Worm (Caenorhabditis elegans) whole organism, L4 larva: ENCODE measurements around the gene nrfl-1.

Source experiments
- F37D6.2 ChIP-seq: sonication (generic microtip); optimal IDR thresholded peaks from 2 replicates; lab custom pipeline; 2016; ENCODE audit warnings: mild to moderate bottlenecking, missing genetic modification characterization, missing compliant biosample characterization
- T20F7.1 ChIP-seq: fragments of 200-800 bp; sonication (Bioruptor generic); optimal IDR thresholded peaks from 2 replicates; lab custom pipeline; 2018; ENCODE audit warnings: mild to moderate bottlenecking, missing genetic modification characterization, missing compliant biosample characterization
- T26A8.4 ChIP-seq: fragments of 200-800 bp; sonication (Bioruptor generic); IDR thresholded peaks from 2 replicates; pipeline ENCODE4 v1.3.6; 2022; ENCODE audit warnings: missing genetic modification characterization, missing compliant biosample characterization
- Y5F2A.4 ChIP-seq: fragments of 200-800 bp; sonication (Bioruptor generic); optimal IDR thresholded peaks from 2 replicates; lab custom pipeline; 2018; ENCODE audit warnings: mild to moderate bottlenecking, missing genetic modification characterization, missing compliant biosample characterization
- ZK337.2 ChIP-seq: fragments of 200-800 bp; sonication (Bioruptor generic); IDR thresholded peaks from 2 replicates; pipeline ENCODE4 v1.3.6; 2022; ENCODE audit warnings: missing genetic modification reagents, missing genetic modification characterization, missing compliant biosample characterization
- ZK546.5 ChIP-seq, 2 experiments: sonication (generic microtip); optimal IDR thresholded peaks; 2 replicates each; lab custom pipeline; 2017; ENCODE audit warnings: missing biosample characterization in 2 of 2, missing genetic modification characterization in 2 of 2
- aha-1 ChIP-seq: fragments of 150-350 bp; peaks from one replicate; lab custom pipeline; 2014; ENCODE audit warnings: missing biosample characterization, missing genetic modification characterization
- ama-1 ChIP-seq: fragments of 150-350 bp; optimal IDR thresholded peaks from 2 replicates; lab custom pipeline; 2014; ENCODE audit warnings: inconsistent platforms, mixed read lengths
- arid-1 ChIP-seq: fragments of 200-800 bp; sonication (Bioruptor generic); conservative IDR thresholded peaks from 2 replicates; pipeline ENCODE4 v1.3.6; 2022; ENCODE audit warnings: missing genetic modification reagents, missing genetic modification characterization, missing compliant biosample characterization
- ceh-28 ChIP-seq: fragments of 150-350 bp; optimal IDR thresholded peaks from 2 replicates; lab custom pipeline; 2014; ENCODE audit warnings: missing biosample characterization, missing genetic modification reagents, missing genetic modification characterization
- ces-1 ChIP-seq: fragments of 150-350 bp; sonication (generic microtip); optimal IDR thresholded peaks from 4 replicates; lab custom pipeline; 2014; ENCODE audit warnings: missing biosample characterization, missing genetic modification reagents, missing genetic modification characterization
- ctbp-1 ChIP-seq: fragments of 200-800 bp; sonication (Bioruptor generic); IDR thresholded peaks from 2 replicates; pipeline ENCODE4 v1.3.6; 2022; ENCODE audit warnings: missing genetic modification reagents, missing genetic modification characterization, missing compliant biosample characterization
- daf-12 ChIP-seq: fragments of 150-350 bp; optimal IDR thresholded peaks from 2 replicates; lab custom pipeline; 2014; ENCODE audit warnings: missing biosample characterization, missing genetic modification reagents, missing genetic modification characterization
- daf-16 ChIP-seq, 3 experiments: sonication (generic microtip); optimal IDR thresholded peaks; 2 replicates each; lab custom pipeline; 2016 to 2017; ENCODE audit warnings: missing genetic modification characterization in 3 of 3, missing genetic modification reagents in 3 of 3, mild to moderate bottlenecking in 2 of 3, missing compliant biosample characterization in 2 of 3, missing biosample characterization in 1 of 3, moderate library complexity in 1 of 3
- dmd-9 ChIP-seq: fragments of 200-800 bp; sonication (Bioruptor generic); IDR thresholded peaks from 2 replicates; pipeline ENCODE4 v1.3.6; 2022; ENCODE audit warnings: missing genetic modification reagents, missing genetic modification characterization, missing compliant biosample characterization
- duxl-1 ChIP-seq: sonication (generic microtip); optimal IDR thresholded peaks from 2 replicates; lab custom pipeline; 2016; ENCODE audit warnings: mild to moderate bottlenecking, missing genetic modification characterization, moderate library complexity, missing compliant biosample characterization; ENCODE audit not compliant: poor library complexity
- dve-1 ChIP-seq: sonication (generic microtip); optimal IDR thresholded peaks from 2 replicates; lab custom pipeline; 2017; ENCODE audit warnings: antibody characterized with exemption, mild to moderate bottlenecking, missing genetic modification characterization, missing compliant biosample characterization; ENCODE audit not compliant: insufficient read depth
- hif-1 ChIP-seq, 2 experiments: sonication (generic microtip); optimal IDR thresholded peaks; 2 replicates each; lab custom pipeline; 2016 to 2017; ENCODE audit warnings: missing compliant biosample characterization in 2 of 2, missing genetic modification characterization in 2 of 2, missing genetic modification reagents in 2 of 2, missing genotype in 2 of 2, mild to moderate bottlenecking in 1 of 2
- hlh-11 ChIP-seq: fragments of 200-800 bp; sonication (Bioruptor generic); optimal IDR thresholded peaks from 2 replicates; lab custom pipeline; 2018; ENCODE audit warnings: mild to moderate bottlenecking, missing genetic modification characterization, missing compliant biosample characterization
- hlh-30 ChIP-seq: sonication (generic microtip); optimal IDR thresholded peaks from 2 replicates; lab custom pipeline; 2017; ENCODE audit warnings: antibody characterized with exemption, mild to moderate bottlenecking, missing genetic modification characterization, missing compliant biosample characterization; ENCODE audit not compliant: insufficient read depth
- lin-13 ChIP-seq: fragments of 150-350 bp; optimal IDR thresholded peaks from 2 replicates; lab custom pipeline; 2014; ENCODE audit warnings: missing biosample characterization, missing genetic modification reagents, missing genetic modification characterization
- lin-39 ChIP-seq: fragments of 150-350 bp; optimal IDR thresholded peaks from 2 replicates; lab custom pipeline; 2014; ENCODE audit warnings: missing biosample characterization, missing genetic modification reagents, missing genetic modification characterization
- lir-3 ChIP-seq: sonication (generic microtip); optimal IDR thresholded peaks from 2 replicates; lab custom pipeline; 2016; ENCODE audit warnings: mild to moderate bottlenecking, missing genetic modification characterization, missing compliant biosample characterization
- lsy-2 ChIP-seq, 2 experiments: fragments of 150-350 bp in 1 of 2; sonication (generic microtip) in 1 of 2; optimal IDR thresholded peaks; 2 replicates each; lab custom pipeline; 2014 to 2017; ENCODE audit warnings: missing biosample characterization in 2 of 2, missing genetic modification characterization in 2 of 2
- mdt-29 ChIP-seq: fragments of 200-800 bp; sonication (Bioruptor generic); IDR thresholded peaks from 2 replicates; pipeline ENCODE4 v1.3.6; 2022; ENCODE audit warnings: missing genetic modification reagents, missing genetic modification characterization, missing compliant biosample characterization
- mxl-3 ChIP-seq: fragments of 200-800 bp; sonication (Bioruptor generic); optimal IDR thresholded peaks from 2 replicates; lab custom pipeline; 2018; ENCODE audit warnings: mild to moderate bottlenecking, missing genetic modification characterization, missing compliant biosample characterization
- nhr-28 ChIP-seq: fragments of 150-350 bp; optimal IDR thresholded peaks from 2 replicates; lab custom pipeline; 2014; ENCODE audit warnings: missing biosample characterization, missing genetic modification characterization
- nhr-41 ChIP-seq: fragments of 200-800 bp; sonication (Bioruptor generic); IDR thresholded peaks from 2 replicates; pipeline ENCODE4 v1.3.6; 2022; ENCODE audit warnings: missing genetic modification reagents, missing genetic modification characterization, missing compliant biosample characterization
- nhr-42 ChIP-seq: fragments of 200-800 bp; sonication (Bioruptor generic); IDR thresholded peaks from 2 replicates; pipeline ENCODE4 v1.3.6; 2022; ENCODE audit warnings: missing genetic modification characterization, missing compliant biosample characterization
- nhr-6 ChIP-seq: fragments of 150-350 bp; optimal IDR thresholded peaks from 2 replicates; lab custom pipeline; 2014; ENCODE audit warnings: missing biosample characterization, missing genetic modification characterization
- nhr-77 ChIP-seq: fragments of 150-350 bp; optimal IDR thresholded peaks from 2 replicates; lab custom pipeline; 2014; ENCODE audit warnings: missing biosample characterization, missing genetic modification characterization
- pqm-1 ChIP-seq: sonication (generic microtip); optimal IDR thresholded peaks from 2 replicates; lab custom pipeline; 2017; ENCODE audit warnings: missing biosample characterization, missing genetic modification characterization
- sdz-12 ChIP-seq: fragments of 200-800 bp; sonication (Bioruptor generic); optimal IDR thresholded peaks from 2 replicates; lab custom pipeline; 2018; ENCODE audit warnings: mild to moderate bottlenecking, missing genetic modification characterization, missing compliant biosample characterization
- skn-1 ChIP-seq: fragments of 150-350 bp; optimal IDR thresholded peaks from 2 replicates; lab custom pipeline; 2014; ENCODE audit warnings: missing biosample characterization, missing genetic modification characterization
- snpc-4 ChIP-seq: fragments of 150-350 bp; optimal IDR thresholded peaks from 2 replicates; lab custom pipeline; 2014; ENCODE audit warnings: missing biosample characterization, missing genetic modification characterization
- tag-97 ChIP-seq: fragments of 200-800 bp; sonication (Bioruptor generic); IDR thresholded peaks from 2 replicates; pipeline ENCODE4 v1.3.6; 2022; ENCODE audit warnings: missing genetic modification characterization, missing compliant biosample characterization
- unc-130 ChIP-seq: sonication (generic microtip); optimal IDR thresholded peaks from 2 replicates; lab custom pipeline; 2016; ENCODE audit warnings: missing genetic modification reagents, missing genetic modification characterization, missing compliant biosample characterization
- unc-39 ChIP-seq: sonication (generic microtip); optimal IDR thresholded peaks from 2 replicates; lab custom pipeline; 2017; ENCODE audit warnings: missing biosample characterization, missing genetic modification characterization
- unc-62 ChIP-seq, 3 experiments: fragments of 150-350 bp in 1 of 3; sonication (generic microtip); optimal IDR thresholded peaks in 2 of 3; peaks in 1 of 3; 1 replicate in 1 of 3; 2 replicates in 2 of 3; lab custom pipeline; 2014 to 2017; ENCODE audit warnings: missing biosample characterization in 3 of 3, missing genetic modification characterization in 3 of 3, missing genetic modification reagents in 3 of 3, missing genotype in 1 of 3
- vab-7 ChIP-seq: fragments of 200-800 bp; sonication (Bioruptor generic); IDR thresholded peaks from 2 replicates; pipeline ENCODE4 v1.3.6; 2022; ENCODE audit warnings: missing genetic modification reagents, missing genetic modification characterization, missing compliant biosample characterization
- ztf-11 ChIP-seq: fragments of 150-350 bp; optimal IDR thresholded peaks from 2 replicates; lab custom pipeline; 2014; ENCODE audit warnings: missing biosample characterization, missing genetic modification characterization

The nrfl-1 gene

ce11 chrIV:9112019-9112418 is 6.9 kb upstream of the nrfl-1 start (continued):
- TF ChIP-seq hlh-11 (tag; lab: Kevin White, UChicago) (peak; percentile 72), lsy-2 (tag; optimal IDR thresholded peaks at IDR 0.05; lab: Kevin White, UChicago) (no peak), ceh-28 (tag; lab: Kevin White, UChicago) (no peak), ctbp-1 (GFP tag; lab: Robert Waterston, UW) (no peak), ZK546.5 (tag; optimal IDR thresholded peaks at IDR 0.05; lab: Kevin White, UChicago) (no peak), F37D6.2 (tag; lab: Kevin White, UChicago) (no peak), duxl-1 (no peak), snpc-4 (tag; lab: Kevin White, UChicago) (no peak)

ce11 chrIV:9114078-9114477 is 4.8 kb upstream of the nrfl-1 start:
- peak; percentile 13 for TF ChIP-seq dve-1 (tag; lab: Kevin White, UChicago)
- peak; percentile 57 for TF ChIP-seq nhr-6 (tag; lab: Kevin White, UChicago)
- no peak for TF ChIP-seq nhr-28 (tag; lab: Kevin White, UChicago)

DNA sequence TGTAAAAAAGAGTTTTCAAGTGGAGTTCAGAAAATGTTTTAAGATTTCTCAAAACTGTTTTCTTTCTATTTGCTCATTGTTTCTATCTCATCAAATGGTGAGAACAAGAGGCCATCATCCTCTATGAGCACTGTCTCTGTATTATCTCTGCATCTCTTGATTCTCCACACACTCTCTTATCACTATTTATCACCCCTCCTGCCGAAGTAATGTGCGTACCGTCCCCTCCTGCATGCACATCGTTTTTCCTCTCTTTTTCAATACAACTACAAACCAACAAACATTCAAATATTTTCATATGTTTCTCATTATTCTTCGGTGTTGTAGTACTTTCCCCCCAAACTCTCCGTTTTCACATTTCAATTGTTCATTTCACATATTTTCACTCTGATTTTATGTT is 2.4 kb upstream of the nrfl-1 start:
- TF ChIP-seq mxl-3 (GFP tag; lab: Kevin White, UChicago) (peak; percentile 10), ama-1 (lab: Kevin White, UChicago) (no peak), pqm-1 (tag; lab: Kevin White, UChicago) (peak; percentile 73), skn-1 (tag; lab: Kevin White, UChicago) (no peak), nhr-28 (tag; lab: Kevin White, UChicago) (peak; percentile 80), arid-1 (GFP tag; lab: Robert Waterston, UW) (no peak), ces-1 (no peak), hlh-11 (tag; lab: Kevin White, UChicago) (peak; percentile 29), dve-1 (tag; lab: Kevin White, UChicago) (peak; percentile 54), daf-16 (GFP tag; optimal IDR thresholded peaks at IDR 0.05; lab: Kevin White, UChicago) (no peak), daf-16 (tag; optimal IDR thresholded peaks at IDR 0.05; lab: Kevin White, UChicago) (peak; percentile 38)
- TF ChIP-seq, all 104 proteins: peak for 6

- TF ChIP-seq hif-1 (tag; optimal IDR thresholded peaks at IDR 0.05; lab: Kevin White, UChicago) (no peak), dmd-9 (GFP tag; lab: Robert Waterston, UW) (no peak), Y5F2A.4 (GFP tag; lab: Kevin White, UChicago) (no peak), unc-62 (GFP tag; optimal IDR thresholded peaks at IDR 0.05 in 1 of 2; lab: Kevin White, UChicago) (peak in 1 of 2 experiments; percentile 94), unc-62 (tag; optimal IDR thresholded peaks at IDR 0.05; lab: Kevin White, UChicago) (no peak), daf-16 (GFP tag; optimal IDR thresholded peaks at IDR 0.05; lab: Kevin White, UChicago) (no peak), daf-16 (tag; optimal IDR thresholded peaks at IDR 0.05; lab: Kevin White, UChicago) (peak; percentile 48), vab-7 (GFP tag; lab: Robert Waterston, UW) (no peak), ztf-11 (no peak), lin-13 (GFP tag; lab: Kevin White, UChicago) (no peak), nhr-41 (no peak), daf-12 (tag; lab: Kevin White, UChicago) (no peak), T26A8.4 (GFP tag; lab: Robert Waterston, UW) (no peak), sdz-12 (GFP tag; lab: Kevin White, UChicago) (no peak), T20F7.1 (no peak)
- TF ChIP-seq, all 104 proteins: peak for 2
These were observed 1.2 kb upstream of the nrfl-1 start for ce11 chrIV:9117700-9118099.

DNA sequence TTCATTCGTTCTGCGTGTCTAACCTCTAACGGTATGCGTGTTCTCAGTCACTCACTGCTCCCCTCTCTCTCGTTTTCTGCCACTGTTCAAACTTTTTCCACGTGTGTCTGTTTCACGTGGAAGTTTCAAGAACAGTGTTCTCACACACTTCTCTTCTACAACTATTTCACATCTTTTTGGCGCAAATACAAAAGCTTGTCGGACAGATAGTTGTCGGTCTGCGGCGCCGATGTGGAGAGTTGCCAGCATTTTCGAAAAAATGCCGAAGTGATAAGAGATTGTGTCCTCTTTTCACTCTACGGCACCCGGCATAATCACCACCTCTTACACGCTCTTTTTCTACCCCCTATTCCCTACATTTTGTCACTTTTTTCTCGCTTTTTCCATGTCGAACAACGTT is 544 bp upstream of the nrfl-1 start:
- TF ChIP-seq mxl-3 (GFP tag; lab: Kevin White, UChicago) (peak; percentile 41), unc-130 (GFP tag; lab: Kevin White, UChicago) (no peak), hif-1 (tag; optimal IDR thresholded peaks at IDR 0.05; lab: Kevin White, UChicago) (no peak), nhr-77 (peak; percentile 0), mdt-29 (GFP tag; lab: Robert Waterston, UW) (no peak), ctbp-1 (GFP tag; lab: Robert Waterston, UW) (no peak), nhr-6 (tag; lab: Kevin White, UChicago) (no peak), F37D6.2 (tag; lab: Kevin White, UChicago) (no peak), unc-39 (no peak), duxl-1 (no peak), hlh-11 (tag; lab: Kevin White, UChicago) (peak; percentile 75), ZK337.2 (GFP tag; lab: Robert Waterston, UW) (no peak), aha-1 (tag; lab: Kevin White, UChicago) (no peak), tag-97 (GFP tag; lab: Robert Waterston, UW) (no peak), ZK546.5 (tag; optimal IDR thresholded peaks at IDR 0.05; lab: Kevin White, UChicago) (no peak), ztf-11 (no peak), nhr-41 (no peak), lin-39 (tag; lab: Kevin White, UChicago) (no peak), nhr-42 (no peak), hlh-30 (tag; lab: Kevin White, UChicago) (peak; percentile 47), lir-3 (tag; lab: Kevin White, UChicago) (no peak)
